Worm (Caenorhabditis elegans) whole organism, mixed stage, embryonic: Measurements from ENCODE around the gene C06A1.3.
A peak's percentile ranks its signal among the peaks of the same experiment; 100 is the strongest.

ENCODE experiments used
- M03D4.4 ChIP-seq: sonication (generic microtip); optimal IDR thresholded peaks from 2 replicates; lab custom pipeline; 2017; ENCODE audit warnings: mild to moderate bottlenecking, missing genetic modification characterization, missing compliant biosample characterization
- bed-3 ChIP-seq: fragments of 200-800 bp; sonication (Bioruptor generic); optimal IDR thresholded peaks from 3 replicates; lab custom pipeline; 2018; ENCODE audit warnings: mild to moderate bottlenecking, missing genetic modification characterization, moderate library complexity, missing compliant biosample characterization
- blmp-1 ChIP-seq: fragments of 150-350 bp; optimal IDR thresholded peaks from 2 replicates; lab custom pipeline; 2014; ENCODE audit warnings: missing biosample characterization, missing genetic modification characterization
- ceh-83 ChIP-seq: fragments of 200-800 bp; sonication (Bioruptor generic); optimal IDR thresholded peaks from 2 replicates; lab custom pipeline; 2018; ENCODE audit warnings: mild to moderate bottlenecking, missing genetic modification characterization, missing compliant biosample characterization
- cnd-1 ChIP-seq: fragments of 200-800 bp; sonication (Bioruptor generic); optimal IDR thresholded peaks from 2 replicates; lab custom pipeline; 2018; ENCODE audit warnings: mild to moderate bottlenecking, missing genetic modification characterization, missing compliant biosample characterization
- elt-1 ChIP-seq: sonication (generic microtip); optimal IDR thresholded peaks from 2 replicates; lab custom pipeline; 2017; ENCODE audit warnings: missing genetic modification characterization, mild to moderate bottlenecking, missing compliant biosample characterization, antibody characterized with exemption, moderate library complexity, borderline replicate concordance; ENCODE audit not compliant: insufficient read depth
- elt-3 ChIP-seq: fragments of 150-350 bp; optimal IDR thresholded peaks from 2 replicates; lab custom pipeline; 2014; ENCODE audit warnings: missing biosample characterization, missing genetic modification characterization
- ham-2 ChIP-seq: fragments of 200-800 bp; sonication (Bioruptor generic); optimal IDR thresholded peaks from 2 replicates; lab custom pipeline; 2018; ENCODE audit warnings: mild to moderate bottlenecking, missing genetic modification characterization, missing compliant biosample characterization
- hlh-1 ChIP-seq: fragments of 150-350 bp; optimal IDR thresholded peaks from 2 replicates; lab custom pipeline; 2014; ENCODE audit warnings: missing biosample characterization, missing genetic modification reagents, missing genetic modification characterization
- lin-13 ChIP-seq: fragments of 150-350 bp; optimal IDR thresholded peaks from 2 replicates; lab custom pipeline; 2014; ENCODE audit warnings: missing biosample characterization, missing genetic modification characterization
- lin-32 ChIP-seq: fragments of 200-800 bp; sonication (Bioruptor generic); optimal IDR thresholded peaks from 2 replicates; lab custom pipeline; 2018; ENCODE audit warnings: mild to moderate bottlenecking, missing genetic modification characterization, missing compliant biosample characterization
- lsy-2 ChIP-seq: fragments of 150-350 bp; optimal IDR thresholded peaks from 2 replicates; lab custom pipeline; 2014; ENCODE audit warnings: missing biosample characterization, missing genetic modification characterization
- mep-1 ChIP-seq: fragments of 150-350 bp; optimal IDR thresholded peaks from 2 replicates; lab custom pipeline; 2017; ENCODE audit warnings: missing biosample characterization, missing genetic modification reagents, missing genetic modification characterization, inconsistent platforms
- nhr-12 ChIP-seq: fragments of 150-350 bp; optimal IDR thresholded peaks from 2 replicates; lab custom pipeline; 2014; ENCODE audit warnings: missing biosample characterization, missing genetic modification characterization
- nhr-2 ChIP-seq: fragments of 150-350 bp; optimal IDR thresholded peaks from 2 replicates; lab custom pipeline; 2014; ENCODE audit warnings: missing biosample characterization, missing genetic modification characterization
- nhr-237 ChIP-seq: fragments of 150-350 bp; optimal IDR thresholded peaks from 2 replicates; lab custom pipeline; 2014; ENCODE audit warnings: missing biosample characterization, missing genetic modification characterization
- nhr-28 ChIP-seq: fragments of 150-350 bp; optimal IDR thresholded peaks from 2 replicates; lab custom pipeline; 2014; ENCODE audit warnings: missing biosample characterization, missing genetic modification characterization
- nhr-76 ChIP-seq: sonication (generic microtip); optimal IDR thresholded peaks from 2 replicates; lab custom pipeline; 2017; ENCODE audit warnings: missing biosample characterization, missing genetic modification characterization
- sem-2 ChIP-seq: fragments of 200-800 bp; sonication (Bioruptor generic); optimal IDR thresholded peaks from 2 replicates; lab custom pipeline; 2018; ENCODE audit warnings: mild to moderate bottlenecking, missing genetic modification characterization, missing compliant biosample characterization
- snpc-4 ChIP-seq: fragments of 150-350 bp; optimal IDR thresholded peaks from 2 replicates; lab custom pipeline; 2014; ENCODE audit warnings: missing biosample characterization, missing genetic modification characterization
- sptf-1 ChIP-seq: sonication (generic microtip); optimal IDR thresholded peaks from 2 replicates; lab custom pipeline; 2017; ENCODE audit warnings: mild to moderate bottlenecking, missing genetic modification characterization, moderate library complexity, missing compliant biosample characterization
- tbx-8 ChIP-seq: fragments of 200-800 bp; sonication (Bioruptor generic); optimal IDR thresholded peaks from 2 replicates; lab custom pipeline; 2018; ENCODE audit warnings: mild to moderate bottlenecking, missing genetic modification characterization, moderate library complexity, missing compliant biosample characterization
- unc-39 ChIP-seq: fragments of 150-350 bp; optimal IDR thresholded peaks from 2 replicates; lab custom pipeline; 2014; ENCODE audit warnings: missing biosample characterization, missing genetic modification characterization
- unc-62 ChIP-seq: fragments of 150-350 bp; optimal IDR thresholded peaks from 2 replicates; lab custom pipeline; 2014; ENCODE audit warnings: missing biosample characterization, missing genetic modification reagents, missing genetic modification characterization
- zip-8 ChIP-seq: fragments of 150-350 bp; optimal IDR thresholded peaks from 2 replicates; lab custom pipeline; 2014; ENCODE audit warnings: missing biosample characterization, missing genetic modification characterization

The C06A1.3 gene

ce11 chrII:10541923-10542486 is 30.1 kb upstream of the C06A1.3 start, which contains the start of gene pro-1 (continued):
- TF ChIP-seq elt-3 (tag; lab: Kevin White, UChicago) (no peak), snpc-4 (tag; lab: Kevin White, UChicago) (no peak), bed-3 (GFP tag; lab: Kevin White, UChicago) (peak; percentile 27), hlh-1 (tag; lab: Kevin White, UChicago) (no peak), ham-2 (no peak), lin-13 (tag; lab: Kevin White, UChicago) (no peak), lin-32 (GFP tag; lab: Kevin White, UChicago) (no peak), tbx-8 (GFP tag; lab: Kevin White, UChicago) (no peak)
- TF ChIP-seq, all 35 proteins: peak for 13

ce11 chrII:10542654-10543456 is 29.2 kb upstream of the C06A1.3 start:
- TF ChIP-seq ceh-83 (GFP tag; lab: Kevin White, UChicago) (no peak), cnd-1 (peak; percentile 29)

- TF ChIP-seq ceh-83 (GFP tag; lab: Kevin White, UChicago) (no peak), tbx-8 (GFP tag; lab: Kevin White, UChicago) (no peak)
- TF ChIP-seq, all 35 proteins: peak for 0
Observed at ce11 chrII:10543457-10544137, 28.5 kb upstream of the C06A1.3 start.

ce11 chrII:10544374-10544908 is 27.6 kb upstream of the C06A1.3 start:
- TF ChIP-seq mep-1 (tag; lab: Kevin White, UChicago) (no peak), blmp-1 (tag; lab: Kevin White, UChicago) (no peak), ham-2 (no peak), M03D4.4 (tag; lab: Kevin White, UChicago) (no peak), cnd-1 (no peak), nhr-2 (tag; lab: Kevin White, UChicago) (no peak), lin-32 (GFP tag; lab: Kevin White, UChicago) (no peak), elt-3 (tag; lab: Kevin White, UChicago) (no peak), unc-62 (no peak), elt-1 (tag; lab: Kevin White, UChicago) (no peak), hlh-1 (tag; lab: Kevin White, UChicago) (no peak), sem-2 (GFP tag; lab: Kevin White, UChicago) (no peak), nhr-28 (no peak), lsy-2 (no peak), nhr-12 (no peak), zip-8 (tag; lab: Kevin White, UChicago) (no peak), lin-13 (tag; lab: Kevin White, UChicago) (no peak), bed-3 (GFP tag; lab: Kevin White, UChicago) (no peak), nhr-76 (tag; lab: Kevin White, UChicago) (no peak), sptf-1 (tag; lab: Kevin White, UChicago) (no peak)

- TF ChIP-seq blmp-1 (tag; lab: Kevin White, UChicago) (no peak), zip-8 (tag; lab: Kevin White, UChicago) (no peak), nhr-237 (tag; lab: Kevin White, UChicago) (no peak), hlh-1 (tag; lab: Kevin White, UChicago) (no peak), tbx-8 (GFP tag; lab: Kevin White, UChicago) (peak; percentile 10), lin-32 (GFP tag; lab: Kevin White, UChicago) (no peak), bed-3 (GFP tag; lab: Kevin White, UChicago) (no peak), unc-39 (tag; lab: Kevin White, UChicago) (no peak), lsy-2 (no peak), sem-2 (GFP tag; lab: Kevin White, UChicago) (peak; percentile 17)
Observed at ce11 chrII:10545213-10545612, 26.9 kb upstream of the C06A1.3 start.
